Worm (Caenorhabditis elegans): ENCODE data around the gene ddl-3.

Gene ddl-3

DNA sequence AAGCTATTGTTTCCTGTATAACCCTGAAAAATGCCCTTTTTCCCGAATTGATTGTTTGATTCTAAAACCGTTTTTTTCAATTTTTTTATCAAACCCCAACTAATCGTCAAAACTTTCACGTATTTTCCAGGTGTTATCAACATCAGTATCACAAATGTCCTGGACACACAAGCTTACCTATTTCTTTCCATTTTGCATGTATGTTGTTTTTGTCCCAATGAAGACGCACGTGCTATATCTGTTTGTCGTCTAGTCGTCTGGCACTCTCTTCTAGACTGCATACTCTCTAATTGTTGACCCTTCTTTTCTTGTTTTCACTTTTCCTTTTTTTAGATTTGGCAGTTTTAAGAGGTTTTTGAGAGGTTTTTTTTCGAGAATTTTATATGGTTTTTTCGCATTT, 47.9 kb downstream of the ddl-3 start (continued):
- peak; percentile 66 for TF ChIP-seq nhr-90 (tag; optimal IDR thresholded peaks at IDR 0.05; ENCODE audit: poor library complexity)
- TF ChIP-seq elt-2 (tag; optimal IDR thresholded peaks at IDR 0.05) = peak; percentile 87
- peak; percentile 16; the same call in 1 of the 2 replicates for TF ChIP-seq nhr-19 (GFP tag; conservative IDR thresholded peaks at IDR 0.05)
- TF ChIP-seq nhr-77 (tag; optimal IDR thresholded peaks at IDR 0.05) = peak; percentile 68
- peak; percentile 87 for TF ChIP-seq nhr-20 (tag; optimal IDR thresholded peaks at IDR 0.05)
- peak; percentile 30 to 49 for TF ChIP-seq efl-1 (optimal IDR thresholded peaks at IDR 0.05)
- TF ChIP-seq efl-1 (GFP tag; optimal IDR thresholded peaks at IDR 0.05 in 1 of 2) = peak in 1 of 2 experiments; percentile 72
- no peak for TF ChIP-seq ces-1 (GFP tag; optimal IDR thresholded peaks at IDR 0.05)

DNA sequence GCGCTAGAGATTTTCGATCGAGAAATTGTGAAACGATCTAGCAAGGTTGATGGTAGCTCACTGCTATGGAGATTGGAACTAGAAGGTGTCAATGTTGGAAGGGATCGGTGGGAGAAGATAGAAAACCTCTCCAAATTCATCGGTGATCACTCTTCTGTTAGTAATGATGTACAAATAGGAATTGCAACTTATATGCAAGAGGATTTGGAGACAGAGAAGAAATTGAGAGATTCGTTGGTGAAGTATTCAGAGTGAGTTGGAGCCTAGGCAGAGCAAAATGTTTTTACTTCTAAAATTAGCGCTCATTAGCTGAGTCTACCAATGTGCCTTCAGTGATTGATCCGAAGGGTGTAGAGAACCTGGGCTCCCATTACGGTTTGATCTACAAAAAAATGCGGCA, 49.9 kb downstream of the ddl-3 start:
- TF ChIP-seq fos-1 (tag; optimal IDR thresholded peaks at IDR 0.05) (no peak), nhr-19 (GFP tag; conservative IDR thresholded peaks at IDR 0.05) (no peak), hlh-17 (GFP tag; optimal IDR thresholded peaks at IDR 0.05; ENCODE audit: borderline replicate concordance) (no peak), zip-4 (GFP tag; optimal IDR thresholded peaks at IDR 0.05) (no peak), ceh-82 (tag; optimal IDR thresholded peaks at IDR 0.05) (no peak), efl-1 (optimal IDR thresholded peaks at IDR 0.05) (no peak), efl-1 (GFP tag; optimal IDR thresholded peaks at IDR 0.05 in 1 of 2) (peak in 1 of 2 experiments; percentile 85)

DNA sequence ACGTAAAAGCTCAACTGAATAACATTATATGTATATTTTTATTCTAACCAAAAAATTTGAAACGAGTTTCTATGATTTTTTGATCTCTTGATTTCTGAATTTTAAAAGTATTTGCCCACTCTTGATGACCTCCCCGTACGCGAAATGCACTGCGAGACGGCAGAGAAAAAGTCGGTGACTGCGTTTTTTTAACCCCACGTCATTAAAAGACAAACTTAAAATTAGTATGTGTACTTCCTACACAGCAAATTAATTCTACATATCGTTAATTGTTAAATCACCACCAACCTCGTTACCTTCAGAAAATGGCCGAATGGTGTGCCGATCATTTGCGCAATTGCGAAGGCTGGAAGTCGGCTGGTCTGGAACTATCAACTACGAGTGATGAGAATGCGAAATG, 51.7 kb downstream of the ddl-3 start, which contains the start of gene Y54G11A.4:
TSS of gene Y54G11A.4 (plus strand) at position 301 of the 400 bp plus-strand sequence.
- TF ChIP-seq nhr-85 (tag) (peak; percentile 38), ztf-11 (tag; optimal IDR thresholded peaks at IDR 0.05) (no peak), ceh-63 (GFP tag; optimal IDR thresholded peaks at IDR 0.05) (no peak), ceh-82 (tag; optimal IDR thresholded peaks at IDR 0.05) (peak in 1 of 3 experiments; percentile 13), elt-2 (tag; optimal IDR thresholded peaks at IDR 0.05) (no peak), lin-39 (tag; optimal IDR thresholded peaks at IDR 0.05) (no peak), zag-1 (tag; optimal IDR thresholded peaks at IDR 0.05) (no peak), fkh-4 (tag; optimal IDR thresholded peaks at IDR 0.05; ENCODE audit: borderline replicate concordance) (no peak), mab-9 (GFP tag; IDR thresholded peaks at IDR 0.05) (no peak), nhr-12 (tag; optimal IDR thresholded peaks at IDR 0.05) (no peak)

DNA sequence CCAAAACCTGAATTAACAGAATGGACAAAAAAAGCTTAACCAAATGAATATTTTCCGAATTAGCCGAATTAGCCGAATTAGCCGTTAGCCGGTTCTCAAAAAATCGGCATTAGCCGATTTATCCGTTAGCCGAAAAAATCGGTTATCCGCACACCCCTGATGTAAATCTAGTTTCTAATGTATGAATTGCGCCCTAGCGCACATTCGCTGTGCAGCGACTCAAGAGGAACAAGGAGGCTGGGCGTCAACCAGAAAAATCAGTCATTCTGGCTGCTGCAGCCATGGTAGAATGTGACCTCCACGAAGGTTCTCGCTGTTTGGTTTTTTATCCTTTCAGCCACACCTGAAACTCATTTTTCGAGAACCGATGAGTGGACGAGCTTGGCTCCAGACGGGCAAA, 52.4 kb downstream of the ddl-3 start:
- peak in 1 of 2 experiments; percentile 42 for TF ChIP-seq efl-1 (optimal IDR thresholded peaks at IDR 0.05)
- TF ChIP-seq efl-1 (GFP tag; optimal IDR thresholded peaks at IDR 0.05 in 1 of 2) = peak; percentile 16 to 90
- TF ChIP-seq lin-35 (GFP tag; optimal IDR thresholded peaks at IDR 0.05) = peak in 1 of 2 experiments; percentile 35
- TF ChIP-seq grh-1 (GFP tag; IDR thresholded peaks at IDR 0.05) = peak; percentile 43; the same call in 1 of the 2 replicates
- TF ChIP-seq dpl-1 (GFP tag; optimal IDR thresholded peaks at IDR 0.05) = peak in 2 of 3 experiments; percentile 12 to 14

DNA sequence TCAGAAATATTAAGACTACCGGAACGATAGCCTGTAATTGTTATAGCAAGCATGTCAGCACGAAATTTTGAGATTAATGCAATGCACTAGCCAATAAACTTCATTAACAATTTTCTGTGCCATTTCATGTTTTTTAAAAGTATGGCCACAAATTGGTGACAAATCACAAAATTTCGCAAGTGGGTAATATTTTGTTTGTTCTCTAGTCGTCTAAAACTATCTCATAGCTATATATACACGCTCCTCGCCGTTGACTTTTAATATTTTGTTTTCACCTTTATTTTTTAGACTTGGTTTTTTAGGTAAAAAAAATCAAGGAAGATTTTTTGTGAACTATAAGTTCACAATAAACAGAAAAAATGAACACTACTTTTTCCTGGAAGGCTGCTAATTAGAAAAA, 53.4 kb downstream of the ddl-3 start:
- TF ChIP-seq nhr-90 (tag; optimal IDR thresholded peaks at IDR 0.05; ENCODE audit: poor library complexity) = no peak
- no peak for TF ChIP-seq ceh-90 (tag; optimal IDR thresholded peaks at IDR 0.05)
- peak; percentile 8 for TF ChIP-seq zip-4 (GFP tag; optimal IDR thresholded peaks at IDR 0.05)
- TF ChIP-seq nhr-28 (tag; optimal IDR thresholded peaks at IDR 0.05) = no peak
- TF ChIP-seq ztf-11 (tag; optimal IDR thresholded peaks at IDR 0.05) = no peak
- no peak for TF ChIP-seq fkh-4 (tag; optimal IDR thresholded peaks at IDR 0.05; ENCODE audit: borderline replicate concordance)
- TF ChIP-seq nhr-84 (tag; optimal IDR thresholded peaks at IDR 0.05) = no peak
- TF ChIP-seq nhr-77 (tag; optimal IDR thresholded peaks at IDR 0.05) = peak; percentile 36
- TF ChIP-seq efl-1 (optimal IDR thresholded peaks at IDR 0.05) = peak; percentile 18 to 27
- TF ChIP-seq efl-1 (GFP tag; optimal IDR thresholded peaks at IDR 0.05 in 1 of 2) = peak in 1 of 2 experiments; percentile 53
- no peak for TF ChIP-seq nhr-85 (tag)
- no peak for TF ChIP-seq elt-3 (tag; optimal IDR thresholded peaks at IDR 0.05)
- no peak for TF ChIP-seq mdl-1 (tag; optimal IDR thresholded peaks at IDR 0.05)
- TF ChIP-seq ces-1 (GFP tag; optimal IDR thresholded peaks at IDR 0.05) = no peak
- TF ChIP-seq lin-35 (GFP tag; optimal IDR thresholded peaks at IDR 0.05) = peak in 1 of 2 experiments; percentile 16
- no peak for TF ChIP-seq vab-15 (tag; optimal IDR thresholded peaks at IDR 0.05)
- TF ChIP-seq mef-2 (tag; optimal IDR thresholded peaks at IDR 0.05) = no peak
- TF ChIP-seq nhr-237 (tag; optimal IDR thresholded peaks at IDR 0.05) = peak; percentile 41
- no peak for TF ChIP-seq ceh-82 (tag; optimal IDR thresholded peaks at IDR 0.05)
- TF ChIP-seq fkh-10 (GFP tag; optimal IDR thresholded peaks at IDR 0.05) = no peak
- no peak for TF ChIP-seq swsn-7 (tag; optimal IDR thresholded peaks at IDR 0.05)
- TF ChIP-seq egl-13 (tag; optimal IDR thresholded peaks at IDR 0.05) = no peak
- TF ChIP-seq nhr-20 (tag; optimal IDR thresholded peaks at IDR 0.05) = peak; percentile 22
- TF ChIP-seq tlp-1 (tag; optimal IDR thresholded peaks at IDR 0.05) = no peak
- no peak for TF ChIP-seq ceh-63 (GFP tag; optimal IDR thresholded peaks at IDR 0.05)
- peak; percentile 89 for TF ChIP-seq skn-1 (tag; optimal IDR thresholded peaks at IDR 0.05)
- TF ChIP-seq nhr-19 (GFP tag; conservative IDR thresholded peaks at IDR 0.05) = no peak
- no peak for TF ChIP-seq sptf-1 (tag; optimal IDR thresholded peaks at IDR 0.05)

All from whole organism, L1 larva.